Worm (Caenorhabditis elegans): Measurements from ENCODE around the gene C01B10.44.

Gene C01B10.44

DNA sequence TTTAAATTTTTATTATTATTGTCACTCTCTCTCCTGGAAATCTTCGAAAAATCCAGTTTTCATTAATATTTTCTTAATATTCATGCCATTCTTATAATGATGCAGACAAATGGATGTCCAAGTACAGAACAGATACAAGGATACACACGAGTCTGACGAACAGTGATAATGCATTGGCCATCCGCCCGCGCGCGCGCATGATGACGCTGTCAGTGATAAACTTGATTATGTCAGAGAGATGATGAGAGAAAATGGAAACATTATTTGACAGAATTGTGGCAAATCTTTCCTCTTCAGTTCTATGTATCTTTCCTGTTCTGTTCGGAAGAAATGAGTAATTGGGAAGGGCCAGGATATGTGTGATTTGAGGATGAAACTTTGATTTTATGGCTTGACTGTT, 32.3 kb downstream of the C01B10.44 start:
- no peak for TF ChIP-seq ztf-29 (GFP tag; IDR thresholded peaks at IDR 0.05)
- TF ChIP-seq med-1 (GFP tag; optimal IDR thresholded peaks at IDR 0.05; ENCODE audit: insufficient read depth): no peak
- no peak for TF ChIP-seq klf-2 (GFP tag; conservative IDR thresholded peaks at IDR 0.05)
- TF ChIP-seq flt-1 (GFP tag; IDR thresholded peaks at IDR 0.05): no peak
- no peak for TF ChIP-seq T22C8.4 (GFP tag; IDR thresholded peaks at IDR 0.05)
- no peak for TF ChIP-seq ref-1 (GFP tag; conservative IDR thresholded peaks at IDR 0.05)
- TF ChIP-seq ztf-23 (GFP tag; IDR thresholded peaks at IDR 0.05): no peak
- no peak for TF ChIP-seq cog-1 (tag; optimal IDR thresholded peaks at IDR 0.05)
- no peak for TF ChIP-seq tab-1 (GFP tag; IDR thresholded peaks at IDR 0.05)

DNA sequence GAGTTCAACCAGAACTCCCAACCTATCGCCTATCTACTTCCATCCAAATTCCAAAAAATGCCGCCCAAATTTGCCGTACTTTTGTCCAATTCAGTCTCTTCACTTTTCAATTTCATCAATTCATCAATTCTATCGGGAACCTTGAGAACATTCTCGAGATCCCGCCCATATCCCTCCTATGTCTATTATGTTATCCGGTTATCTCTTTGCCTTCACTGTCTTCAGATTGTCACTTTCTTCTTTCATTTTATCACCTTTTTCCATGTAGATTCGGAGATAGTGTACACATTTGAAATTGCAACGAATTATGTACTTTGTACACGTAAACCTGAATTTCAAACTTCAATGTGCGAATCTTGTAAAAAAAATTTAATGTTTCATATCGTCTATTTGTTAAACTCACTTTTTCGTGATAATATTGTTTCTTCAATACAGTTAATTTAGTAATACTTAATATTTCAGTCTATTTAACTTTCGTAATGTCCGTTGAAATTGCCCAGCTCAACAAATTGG, 34.1 kb downstream of the C01B10.44 start, which contains the start of gene C01B10.11:
C01B10.11 (plus strand) TSS at position 463 of the 513 bp plus-strand sequence.
- TF ChIP-seq ztf-23 (GFP tag; IDR thresholded peaks at IDR 0.05) (no peak), med-1 (GFP tag; optimal IDR thresholded peaks at IDR 0.05; ENCODE audit: insufficient read depth) (no peak), ztf-29 (GFP tag; IDR thresholded peaks at IDR 0.05) (no peak), T22C8.4 (GFP tag; IDR thresholded peaks at IDR 0.05) (no peak), flt-1 (GFP tag; IDR thresholded peaks at IDR 0.05) (no peak), tab-1 (GFP tag; IDR thresholded peaks at IDR 0.05) (no peak), cog-1 (tag; optimal IDR thresholded peaks at IDR 0.05) (no peak), ref-1 (GFP tag; conservative IDR thresholded peaks at IDR 0.05) (no peak), klf-2 (GFP tag; conservative IDR thresholded peaks at IDR 0.05) (no peak)

DNA sequence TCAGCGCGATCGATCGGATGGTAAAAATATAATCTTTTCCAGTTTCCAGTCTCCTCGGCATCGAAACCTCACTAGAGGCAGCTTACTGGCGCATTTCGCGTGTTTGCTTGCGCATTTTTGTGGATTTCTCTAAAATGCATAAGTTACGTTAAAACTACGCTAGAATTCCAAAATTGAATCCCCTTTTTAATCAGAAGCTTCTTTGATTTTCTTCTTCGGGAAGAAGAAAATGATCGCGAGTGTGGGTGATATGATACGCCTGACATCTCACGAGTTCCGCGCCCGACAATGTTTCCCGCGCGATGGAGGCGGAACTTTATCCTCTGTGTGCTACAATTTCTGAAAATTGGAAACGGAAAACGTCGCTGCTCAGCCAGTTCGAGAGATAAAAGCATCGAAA, 40.8 kb downstream of the C01B10.44 start:
- TF ChIP-seq ztf-29 (GFP tag; IDR thresholded peaks at IDR 0.05): no peak
- no peak for TF ChIP-seq ztf-23 (GFP tag; IDR thresholded peaks at IDR 0.05)
- TF ChIP-seq tab-1 (GFP tag; IDR thresholded peaks at IDR 0.05): no peak
- TF ChIP-seq ref-1 (GFP tag; conservative IDR thresholded peaks at IDR 0.05): no peak
- no peak for TF ChIP-seq klf-2 (GFP tag; conservative IDR thresholded peaks at IDR 0.05)
- no peak for TF ChIP-seq T22C8.4 (GFP tag; IDR thresholded peaks at IDR 0.05)
- TF ChIP-seq flt-1 (GFP tag; IDR thresholded peaks at IDR 0.05): no peak
- TF ChIP-seq med-1 (GFP tag; optimal IDR thresholded peaks at IDR 0.05; ENCODE audit: insufficient read depth): no peak
- no peak for TF ChIP-seq cog-1 (tag; optimal IDR thresholded peaks at IDR 0.05)

DNA sequence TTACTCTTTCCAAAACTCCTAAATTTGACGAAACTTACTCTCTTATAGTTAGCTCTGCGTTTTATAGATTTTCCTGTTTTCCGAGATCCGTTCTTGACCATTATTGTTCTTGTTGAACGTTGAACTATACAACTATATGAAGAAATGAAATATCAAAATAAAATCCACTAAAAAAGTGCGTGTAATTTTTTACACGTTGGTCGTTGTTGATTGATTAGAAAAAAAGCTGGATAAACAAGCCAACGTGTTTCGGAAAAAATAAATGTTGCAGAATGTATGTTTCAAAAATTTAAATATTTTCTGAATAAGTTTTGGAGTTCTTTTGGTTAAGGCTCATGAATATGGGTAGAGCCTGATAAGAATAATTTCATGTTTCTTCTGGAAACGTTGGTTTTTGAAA, 44.4 kb downstream of the C01B10.44 start, which contains the start of gene Y73B6A.1:
Y73B6A.1 (minus strand) TSS at position 101 of the 400 bp plus-strand sequence.
- TF ChIP-seq ztf-29 (GFP tag; IDR thresholded peaks at IDR 0.05): no peak
- TF ChIP-seq cog-1 (tag; optimal IDR thresholded peaks at IDR 0.05): no peak
- TF ChIP-seq klf-2 (GFP tag; conservative IDR thresholded peaks at IDR 0.05): no peak
- no peak for TF ChIP-seq flt-1 (GFP tag; IDR thresholded peaks at IDR 0.05)
- TF ChIP-seq ztf-23 (GFP tag; IDR thresholded peaks at IDR 0.05): no peak
- TF ChIP-seq med-1 (GFP tag; optimal IDR thresholded peaks at IDR 0.05; ENCODE audit: insufficient read depth): no peak
- no peak for TF ChIP-seq tab-1 (GFP tag; IDR thresholded peaks at IDR 0.05)
- no peak for TF ChIP-seq T22C8.4 (GFP tag; IDR thresholded peaks at IDR 0.05)
- no peak for TF ChIP-seq ref-1 (GFP tag; conservative IDR thresholded peaks at IDR 0.05)

Measured in whole organism, midembryonic.